Fruit fly (Drosophila melanogaster) whole organism, prepupa: ENCODE data around the gene CG15056.

Source experiments
- Blimp-1 ChIP-seq: fragments of 200-800 bp; sonication (Bioruptor generic); optimal IDR thresholded peaks from 3 replicates; lab custom pipeline; 2017; ENCODE audit warnings: missing biosample characterization, missing genetic modification characterization, mild to moderate bottlenecking, moderate library complexity, missing genetic modification reagents
- CG10631 ChIP-seq: fragments of 200-800 bp; sonication (Bioruptor generic); optimal IDR thresholded peaks from 2 replicates; lab custom pipeline; 2016; ENCODE audit warnings: missing biosample characterization, missing genetic modification characterization
- CG10669 ChIP-seq: fragments of 200-800 bp; sonication (Bioruptor generic); optimal IDR thresholded peaks from 3 replicates; lab custom pipeline; 2018; ENCODE audit warnings: missing biosample characterization, mild to moderate bottlenecking, missing genetic modification characterization, moderate library complexity
- CG11294 ChIP-seq: fragments of 200-800 bp; sonication (Bioruptor generic); IDR thresholded peaks from 2 replicates; pipeline ENCODE4 v1.3.6; 2022; ENCODE audit warnings: missing biosample characterization, missing genetic modification characterization
- CG11902 ChIP-seq: fragments of 200-800 bp; sonication (Bioruptor generic); optimal IDR thresholded peaks from 3 replicates; lab custom pipeline; 2016; ENCODE audit warnings: missing biosample characterization, missing genetic modification characterization
- CG15336 ChIP-seq: fragments of 200-800 bp; sonication (Bioruptor generic); IDR thresholded peaks from 2 replicates; pipeline ENCODE4 v1.3.6; 2022; ENCODE audit warnings: missing biosample characterization, missing genetic modification characterization
- CG1621 ChIP-seq: fragments of 200-800 bp; sonication (Bioruptor generic); optimal IDR thresholded peaks from 3 replicates; lab custom pipeline; 2018; ENCODE audit warnings: missing biosample characterization, mild to moderate bottlenecking, missing genetic modification characterization
- CG16779 ChIP-seq: fragments of 200-800 bp; sonication (Bioruptor generic); optimal IDR thresholded peaks from 3 replicates; lab custom pipeline; 2017; ENCODE audit warnings: missing biosample characterization, mild to moderate bottlenecking, missing genetic modification characterization
- CG32006 ChIP-seq: fragments of 200-800 bp; sonication (Bioruptor generic); optimal IDR thresholded peaks from 3 replicates; lab custom pipeline; 2017; ENCODE audit warnings: missing biosample characterization, mild to moderate bottlenecking, missing genetic modification characterization
- CG34406 ChIP-seq: fragments of 200-800 bp; sonication (Bioruptor generic); optimal IDR thresholded peaks from 3 replicates; lab custom pipeline; 2016; ENCODE audit warnings: missing biosample characterization, missing genetic modification characterization
- CG3919 ChIP-seq: fragments of 200-800 bp; sonication (Bioruptor generic); optimal IDR thresholded peaks from 3 replicates; lab custom pipeline; 2016; ENCODE audit warnings: missing biosample characterization, missing genetic modification characterization
- CG4318 ChIP-seq: fragments of 200-800 bp; sonication (Bioruptor generic); optimal IDR thresholded peaks from 3 replicates; lab custom pipeline; 2017; ENCODE audit warnings: missing biosample characterization, mild to moderate bottlenecking, missing genetic modification characterization
- CG6276 ChIP-seq: fragments of 200-800 bp; sonication (Bioruptor generic); optimal IDR thresholded peaks from 2 replicates; lab custom pipeline; 2017; ENCODE audit warnings: missing biosample characterization, mild to moderate bottlenecking, missing genetic modification characterization
- CG6792 ChIP-seq: fragments of 200-800 bp; sonication (Bioruptor generic); optimal IDR thresholded peaks from 3 replicates; lab custom pipeline; 2016; ENCODE audit warnings: missing biosample characterization, missing genetic modification characterization
- CG6854 ChIP-seq: fragments of 200-800 bp; sonication (Bioruptor generic); optimal IDR thresholded peaks from 2 replicates; lab custom pipeline; 2017; ENCODE audit warnings: missing biosample characterization, mild to moderate bottlenecking, missing genetic modification characterization
- CG7368 ChIP-seq: fragments of 200-800 bp; sonication (Bioruptor generic); optimal IDR thresholded peaks from 3 replicates; lab custom pipeline; 2016; ENCODE audit warnings: missing biosample characterization, missing genetic modification characterization
- CG8119 ChIP-seq: fragments of 200-800 bp; sonication (Bioruptor generic); IDR thresholded peaks from 3 replicates; pipeline ENCODE4 v1.3.6; 2022; ENCODE audit warnings: missing biosample characterization, missing genetic modification characterization
- CG8319 ChIP-seq: fragments of 200-800 bp; sonication (Bioruptor generic); optimal IDR thresholded peaks from 3 replicates; lab custom pipeline; 2016; ENCODE audit warnings: missing biosample characterization, missing genetic modification characterization
- CG8632 ChIP-seq: fragments of 200-800 bp; sonication (Bioruptor generic); optimal IDR thresholded peaks from 3 replicates; lab custom pipeline; 2016; ENCODE audit warnings: missing biosample characterization, missing genetic modification characterization
- CG9139 ChIP-seq: fragments of 200-800 bp; sonication (Bioruptor generic); optimal IDR thresholded peaks from 3 replicates; lab custom pipeline; 2017; ENCODE audit warnings: missing biosample characterization, mild to moderate bottlenecking, missing genetic modification characterization
- Eip75B ChIP-seq: fragments of 200-800 bp; sonication (Bioruptor generic); optimal IDR thresholded peaks from 3 replicates; lab custom pipeline; 2016; ENCODE audit warnings: missing biosample characterization, missing genetic modification characterization
- Eip78C ChIP-seq: fragments of 200-800 bp; sonication (Bioruptor generic); peaks from one replicate; lab custom pipeline; 2016; ENCODE audit warnings: missing biosample characterization, missing genetic modification characterization
- Ets21C ChIP-seq: fragments of 200-800 bp; sonication (Bioruptor generic); optimal IDR thresholded peaks from 3 replicates; lab custom pipeline; 2016; ENCODE audit warnings: missing biosample characterization, missing genetic modification characterization
- Ets96B ChIP-seq: fragments of 200-800 bp; optimal IDR thresholded peaks from 2 replicates; lab custom pipeline; 2019; ENCODE audit warnings: missing biosample characterization, mild to moderate bottlenecking, missing genetic modification characterization, moderate library complexity
- Gug ChIP-seq: fragments of 200-800 bp; sonication (Bioruptor generic); IDR thresholded peaks from 2 replicates; pipeline ENCODE4 v1.3.6; 2022; ENCODE audit warnings: missing biosample characterization, missing genetic modification characterization
- Hr38 ChIP-seq: sonication (Bioruptor generic); optimal IDR thresholded peaks from 2 replicates; lab custom pipeline; 2016; ENCODE audit warnings: missing biosample characterization, missing genetic modification characterization
- Hr39 ChIP-seq: fragments of 200-800 bp; sonication (Bioruptor generic); optimal IDR thresholded peaks from 2 replicates; lab custom pipeline; 2016; ENCODE audit warnings: missing biosample characterization, missing genetic modification characterization
- Lpt ChIP-seq: fragments of 200-800 bp; sonication (Bioruptor generic); optimal IDR thresholded peaks from 3 replicates; lab custom pipeline; 2016; ENCODE audit warnings: missing biosample characterization, missing genetic modification characterization
- Met ChIP-seq: fragments of 200-800 bp; sonication (Bioruptor generic); optimal IDR thresholded peaks from 3 replicates; lab custom pipeline; 2016; ENCODE audit warnings: missing biosample characterization, missing genetic modification characterization
- Smox ChIP-seq: fragments of 200-800 bp; sonication (Bioruptor generic); optimal IDR thresholded peaks from 3 replicates; lab custom pipeline; 2016; ENCODE audit warnings: missing biosample characterization, missing genetic modification characterization
- Sox14 ChIP-seq: fragments of 200-800 bp; sonication (Bioruptor generic); optimal IDR thresholded peaks from 3 replicates; lab custom pipeline; 2016; ENCODE audit warnings: missing biosample characterization, missing genetic modification characterization
- achi ChIP-seq: fragments of 200-800 bp; sonication (Bioruptor generic); optimal IDR thresholded peaks from 3 replicates; lab custom pipeline; 2016; ENCODE audit warnings: missing biosample characterization, missing genetic modification characterization
- acj6 ChIP-seq: fragments of 200-800 bp; sonication (Bioruptor generic); optimal IDR thresholded peaks from 3 replicates; lab custom pipeline; 2016; ENCODE audit warnings: missing biosample characterization, missing genetic modification characterization
- cyc ChIP-seq: fragments of 200-800 bp; sonication (Bioruptor generic); optimal IDR thresholded peaks from 3 replicates; lab custom pipeline; 2016; ENCODE audit warnings: missing biosample characterization, missing genetic modification characterization
- dac ChIP-seq: fragments of 200-800 bp; sonication (Bioruptor generic); optimal IDR thresholded peaks from 2 replicates; lab custom pipeline; 2017; ENCODE audit warnings: missing biosample characterization, mild to moderate bottlenecking, missing genetic modification characterization
- eg ChIP-seq: fragments of 200-800 bp; sonication (Bioruptor generic); IDR thresholded peaks from 3 replicates; pipeline ENCODE4 v1.3.6; 2022; ENCODE audit warnings: missing biosample characterization, missing genetic modification characterization
- fd85E ChIP-seq: fragments of 200-800 bp; sonication (Bioruptor generic); optimal IDR thresholded peaks from 3 replicates; lab custom pipeline; 2016; ENCODE audit warnings: missing biosample characterization, missing genetic modification characterization
- fkh ChIP-seq: fragments of 200-800 bp; sonication (Bioruptor generic); optimal IDR thresholded peaks from 3 replicates; lab custom pipeline; 2017; ENCODE audit warnings: missing biosample characterization, mild to moderate bottlenecking, missing genetic modification characterization, moderate library complexity
- lz ChIP-seq: fragments of 200-800 bp; sonication (Bioruptor generic); optimal IDR thresholded peaks from 3 replicates; lab custom pipeline; 2016; ENCODE audit warnings: missing biosample characterization, missing genetic modification characterization
- pdm3 ChIP-seq: fragments of 200-800 bp; sonication (Bioruptor generic); optimal IDR thresholded peaks from 3 replicates; lab custom pipeline; 2016; ENCODE audit warnings: missing biosample characterization, missing genetic modification characterization
- salr ChIP-seq, 2 experiments: fragments of 200-800 bp; sonication (Bioruptor generic); optimal IDR thresholded peaks; 3 replicates each; lab custom pipeline; 2016 to 2018; ENCODE audit warnings: missing biosample characterization in 2 of 2, missing genetic modification characterization in 2 of 2, mild to moderate bottlenecking in 1 of 2
- ss ChIP-seq, 2 experiments: fragments of 200-800 bp; sonication (Bioruptor generic); optimal IDR thresholded peaks; 2 replicates in 1 of 2; 3 replicates in 1 of 2; lab custom pipeline; 2017 to 2018; ENCODE audit warnings: mild to moderate bottlenecking in 2 of 2, missing biosample characterization in 2 of 2, missing genetic modification characterization in 2 of 2, moderate library complexity in 1 of 2
- svp ChIP-seq: fragments of 200-800 bp; sonication (Bioruptor generic); peaks from one replicate; lab custom pipeline; 2016; ENCODE audit warnings: missing biosample characterization, missing genetic modification characterization
- topi ChIP-seq: fragments of 200-800 bp; sonication (Bioruptor generic); optimal IDR thresholded peaks from 3 replicates; lab custom pipeline; 2016; ENCODE audit warnings: missing biosample characterization, missing genetic modification characterization
- vri ChIP-seq: fragments of 200-800 bp; sonication (Bioruptor generic); optimal IDR thresholded peaks from 3 replicates; lab custom pipeline; 2016; ENCODE audit warnings: missing biosample characterization, mild to moderate bottlenecking, missing genetic modification characterization

CG15056 gene

DNA sequence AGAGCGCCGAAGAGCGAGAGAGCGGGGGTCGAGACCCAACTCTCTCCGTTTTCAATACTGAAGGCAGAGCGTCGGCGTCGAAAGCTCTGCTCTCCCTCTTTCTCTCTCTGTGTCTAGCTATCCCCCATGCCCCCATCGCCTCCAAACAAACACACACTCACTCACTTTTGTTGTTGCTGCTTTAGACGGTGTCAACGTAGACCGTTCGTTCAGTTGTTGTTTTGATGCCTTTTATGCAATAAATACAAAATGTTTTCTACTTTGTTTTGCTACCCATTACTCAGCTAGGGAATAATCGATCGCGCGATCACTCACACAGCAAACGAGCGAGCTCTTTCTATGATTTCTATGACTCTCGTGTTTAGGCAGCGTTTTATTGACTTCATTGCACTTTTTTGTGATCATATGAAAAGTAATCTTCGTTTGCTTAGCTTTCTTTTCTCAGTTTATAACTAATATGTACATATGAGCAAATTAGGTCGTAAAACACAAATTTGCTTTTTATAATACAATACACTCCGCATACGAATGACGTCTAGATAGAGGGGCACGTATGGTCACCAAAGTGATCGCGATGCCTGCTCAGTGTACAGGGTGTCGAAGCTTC lies 10.5 kb upstream of the CG15056 start (continued):
- TF ChIP-seq Lpt (GFP tag; lab: Kevin White, UChicago) (no peak), Ets21C (no peak), CG10631 (GFP tag; lab: Kevin White, UChicago) (peak; percentile 5), CG3919 (GFP tag; lab: Kevin White, UChicago) (no peak), Met (GFP tag; lab: Kevin White, UChicago) (peak; percentile 16), Smox (no peak), pdm3 (GFP tag; lab: Kevin White, UChicago) (no peak), acj6 (GFP tag; lab: Kevin White, UChicago) (no peak), dac (peak; percentile 4), vri (GFP tag; lab: Kevin White, UChicago) (peak; percentile 88), CG6276 (GFP tag; lab: Kevin White, UChicago) (peak; percentile 36), svp (peak; percentile 77), Hr38 (GFP tag; lab: Kevin White, UChicago) (no peak), CG11294 (GFP tag; lab: Robert Waterston, UW) (peak; percentile 3; the same call in 1 of the 2 replicates), Gug (GFP tag; lab: Robert Waterston, UW) (peak; percentile 47), Sox14 (GFP tag; lab: Kevin White, UChicago) (no peak), CG6792 (GFP tag; lab: Kevin White, UChicago) (no peak), CG34406 (GFP tag; lab: Kevin White, UChicago) (no peak), ss (GFP tag; optimal IDR thresholded peaks at IDR 0.05; lab: Kevin White, UChicago) (peak in 1 of 2 experiments; percentile 23), lz (GFP tag; lab: Kevin White, UChicago) (peak; percentile 16), CG1621 (tag; lab: Kevin White, UChicago) (no peak), CG8319 (GFP tag; lab: Kevin White, UChicago) (no peak), CG8632 (GFP tag; lab: Kevin White, UChicago) (no peak), CG9139 (GFP tag; lab: Kevin White, UChicago) (no peak), Eip75B (GFP tag; lab: Kevin White, UChicago) (peak; percentile 12), fkh (GFP tag; lab: Kevin White, UChicago) (peak; percentile 59), CG10669 (GFP tag; lab: Kevin White, UChicago) (no peak), CG8119 (GFP tag; lab: Robert Waterston, UW) (peak; percentile 14; the same call in 1 of the 3 replicates), CG15336 (GFP tag; lab: Robert Waterston, UW) (peak; percentile 39), achi (GFP tag; lab: Kevin White, UChicago) (no peak)

DNA sequence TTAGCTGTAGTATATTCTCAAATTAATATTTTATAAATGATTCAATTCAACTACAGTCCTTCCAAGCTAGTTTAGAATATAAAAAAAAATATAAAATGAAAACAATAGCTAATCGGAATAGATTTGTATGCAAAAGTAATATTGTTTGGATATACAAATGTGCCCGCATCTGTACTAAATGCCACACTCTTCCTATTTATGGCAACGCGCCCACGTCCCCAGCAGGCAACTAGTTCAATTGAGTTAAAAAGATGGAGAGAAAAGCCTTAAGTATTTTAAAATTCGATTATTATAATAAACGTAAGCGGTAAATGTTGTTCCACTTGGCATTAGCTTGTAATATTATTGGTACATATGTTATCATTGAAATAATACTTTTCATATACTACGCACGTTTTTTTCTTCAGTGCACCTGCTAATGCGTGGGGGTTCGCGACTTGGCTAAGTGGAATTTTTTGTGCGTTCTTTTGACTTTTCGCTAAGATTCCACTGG lies 9.6 kb upstream of the CG15056 start:
- peak; percentile 78 for TF ChIP-seq CG4318 (GFP tag; lab: Kevin White, UChicago)
- TF ChIP-seq svp: peak; percentile 41
- peak; percentile 9 for TF ChIP-seq CG10669 (GFP tag; lab: Kevin White, UChicago)
- TF ChIP-seq acj6 (GFP tag; lab: Kevin White, UChicago): peak; percentile 29
- peak; percentile 64 for TF ChIP-seq Lpt (GFP tag; lab: Kevin White, UChicago)
- no peak for TF ChIP-seq fkh (GFP tag; lab: Kevin White, UChicago)
- peak; percentile 3 for TF ChIP-seq Hr39 (GFP tag; lab: Kevin White, UChicago)
- peak; percentile 36 for TF ChIP-seq Sox14 (GFP tag; lab: Kevin White, UChicago)
- TF ChIP-seq CG10631 (GFP tag; lab: Kevin White, UChicago): peak; percentile 31
- TF ChIP-seq salr (GFP tag; optimal IDR thresholded peaks at IDR 0.05; lab: Kevin White, UChicago): peak in 1 of 2 experiments; percentile 66
- TF ChIP-seq vri (GFP tag; lab: Kevin White, UChicago): no peak
- peak; percentile 85 for TF ChIP-seq CG32006 (GFP tag; lab: Kevin White, UChicago)
- TF ChIP-seq CG7368 (GFP tag; lab: Kevin White, UChicago): no peak
- no peak for TF ChIP-seq CG8319 (GFP tag; lab: Kevin White, UChicago)
- TF ChIP-seq CG6792 (GFP tag; lab: Kevin White, UChicago): no peak
- peak; percentile 2 for TF ChIP-seq topi (GFP tag; lab: Kevin White, UChicago)
- peak; percentile 9; the same call in 1 of the 2 replicates for TF ChIP-seq Gug (GFP tag; lab: Robert Waterston, UW)
- TF ChIP-seq CG1621 (tag; lab: Kevin White, UChicago): no peak
- peak; percentile 72 for TF ChIP-seq CG6276 (GFP tag; lab: Kevin White, UChicago)
- TF ChIP-seq CG16779 (tag; lab: Kevin White, UChicago): peak; percentile 26
- peak; percentile 80 for TF ChIP-seq CG15336 (GFP tag; lab: Robert Waterston, UW)
- TF ChIP-seq Smox: no peak
- TF ChIP-seq CG8119 (GFP tag; lab: Robert Waterston, UW): peak; percentile 72
- TF ChIP-seq CG34406 (GFP tag; lab: Kevin White, UChicago): no peak
- TF ChIP-seq fd85E (GFP tag; lab: Kevin White, UChicago): no peak
- TF ChIP-seq Ets96B (tag; lab: Kevin White, UChicago): peak; percentile 33
- TF ChIP-seq CG11902: no peak
- peak; percentile 55 for TF ChIP-seq dac
- TF ChIP-seq cyc (GFP tag; lab: Kevin White, UChicago): no peak
- peak; percentile 66 for TF ChIP-seq eg
- no peak for TF ChIP-seq CG6854 (GFP tag; lab: Kevin White, UChicago)
- no peak for TF ChIP-seq lz (GFP tag; lab: Kevin White, UChicago)
- TF ChIP-seq Blimp-1 (GFP tag; lab: Kevin White, UChicago): no peak
- peak; percentile 26 for TF ChIP-seq achi (GFP tag; lab: Kevin White, UChicago)
- TF ChIP-seq Eip78C (GFP tag; lab: Kevin White, UChicago): peak; percentile 79
- TF ChIP-seq pdm3 (GFP tag; lab: Kevin White, UChicago): peak; percentile 59
